Fruit fly (Drosophila melanogaster) whole organism, embryonic: ENCODE measurements around the gene CG7607.

Source experiments
- Asciz ChIP-seq: fragments of 200-800 bp; sonication (Bioruptor generic); optimal IDR thresholded peaks from 2 replicates; lab custom pipeline; 2017; ENCODE audit warnings: missing biosample characterization, mild to moderate bottlenecking, missing genetic modification characterization, missing genetic modification reagents
- CG10274 ChIP-seq: fragments of 200-800 bp; sonication (Bioruptor generic); optimal IDR thresholded peaks from 3 replicates; lab custom pipeline; 2017; ENCODE audit warnings: missing biosample characterization, mild to moderate bottlenecking, missing genetic modification characterization
- CG10654 ChIP-seq: fragments of 200-800 bp; sonication (Bioruptor generic); optimal IDR thresholded peaks from 2 replicates; lab custom pipeline; 2016; ENCODE audit warnings: missing biosample characterization, missing genetic modification characterization
- CG12659 ChIP-seq: fragments of 200-800 bp; sonication (Bioruptor generic); optimal IDR thresholded peaks from 3 replicates; lab custom pipeline; 2017; ENCODE audit warnings: mild to moderate bottlenecking, missing biosample characterization, missing genetic modification reagents, missing genetic modification characterization
- CG14667 ChIP-seq: fragments of 200-800 bp; sonication (Bioruptor generic); IDR thresholded peaks from 2 replicates; pipeline ENCODE4 v1.3.6; 2022; ENCODE audit warnings: missing biosample characterization, missing genetic modification characterization
- CG15011 ChIP-seq: fragments of 200-800 bp; sonication (Bioruptor generic); optimal IDR thresholded peaks from 3 replicates; lab custom pipeline; 2018; ENCODE audit warnings: missing biosample characterization, mild to moderate bottlenecking, missing genetic modification characterization
- CG17186 ChIP-seq: fragments of 200-800 bp; sonication (Bioruptor generic); optimal IDR thresholded peaks from 3 replicates; lab custom pipeline; 2017; ENCODE audit warnings: missing biosample characterization, missing genetic modification reagents, missing genetic modification characterization
- CG2120 ChIP-seq: fragments of 200-800 bp; sonication (Bioruptor generic); optimal IDR thresholded peaks from 3 replicates; lab custom pipeline; 2016; ENCODE audit warnings: missing biosample characterization, missing genetic modification characterization
- CG2712 ChIP-seq: fragments of 200-800 bp; optimal IDR thresholded peaks from 3 replicates; lab custom pipeline; 2019; ENCODE audit warnings: missing biosample characterization, mild to moderate bottlenecking, missing genetic modification characterization, moderate library complexity
- CG2889 ChIP-seq: fragments of 200-800 bp; sonication (Bioruptor generic); IDR thresholded peaks from 3 replicates; pipeline ENCODE4 v1.3.6; 2022; ENCODE audit warnings: missing biosample characterization, missing genetic modification characterization
- CG32767 ChIP-seq: fragments of 200-800 bp; sonication (Bioruptor generic); IDR thresholded peaks from 2 replicates; pipeline ENCODE4 v1.3.6; 2022; ENCODE audit warnings: missing biosample characterization, missing genetic modification characterization
- CG3281 ChIP-seq: fragments of 200-800 bp; sonication (Bioruptor generic); optimal IDR thresholded peaks from 3 replicates; lab custom pipeline; 2017; ENCODE audit warnings: missing biosample characterization, mild to moderate bottlenecking, missing genetic modification characterization
- CG3407 ChIP-seq: fragments of 200-800 bp; sonication (Bioruptor generic); optimal IDR thresholded peaks from 2 replicates; lab custom pipeline; 2018; ENCODE audit warnings: missing biosample characterization, mild to moderate bottlenecking, missing genetic modification characterization
- CG34224 ChIP-seq: fragments of 200-800 bp; sonication (Bioruptor generic); IDR thresholded peaks from 3 replicates; pipeline ENCODE4 v1.3.6; 2022; ENCODE audit warnings: missing biosample characterization, missing genetic modification characterization; ENCODE audit not compliant: partially characterized antibody
- CG6272 ChIP-seq: fragments of 200-800 bp; sonication (Bioruptor generic); IDR thresholded peaks from 2 replicates; pipeline ENCODE4 v1.3.6; 2022; ENCODE audit warnings: missing biosample characterization, missing genetic modification characterization
- CG7839 ChIP-seq: fragments of 200-800 bp; sonication (Bioruptor generic); optimal IDR thresholded peaks from 3 replicates; lab custom pipeline; 2018; ENCODE audit warnings: missing biosample characterization, mild to moderate bottlenecking, missing genetic modification characterization, moderate library complexity
- Elba2 ChIP-seq: fragments of 200-800 bp; sonication (Bioruptor generic); optimal IDR thresholded peaks from 3 replicates; lab custom pipeline; 2016; ENCODE audit warnings: missing biosample characterization, missing genetic modification characterization
- Gsc ChIP-seq: fragments of 200-800 bp; sonication (Bioruptor generic); IDR thresholded peaks from 2 replicates; pipeline ENCODE4 v1.3.6; 2022; ENCODE audit warnings: missing biosample characterization, missing genetic modification characterization
- H2.0 ChIP-seq: fragments of 200-800 bp; sonication (Bioruptor generic); IDR thresholded peaks from 2 replicates; pipeline ENCODE4 v1.3.6; 2022; ENCODE audit warnings: missing biosample characterization, missing genetic modification characterization
- Hr39 ChIP-seq: fragments of >200 bp; optimal IDR thresholded peaks from 2 replicates; lab custom pipeline; 2017
- Hsf ChIP-seq: fragments of 200-800 bp; sonication (Bioruptor generic); optimal IDR thresholded peaks from 3 replicates; lab custom pipeline; 2016; ENCODE audit warnings: missing biosample characterization, missing genetic modification characterization
- NC2α ChIP-seq: fragments of 200-800 bp; sonication (Bioruptor generic); optimal IDR thresholded peaks from 2 replicates; lab custom pipeline; 2016; ENCODE audit warnings: missing biosample characterization, missing genetic modification characterization
- Nf-YC ChIP-seq: fragments of 200-800 bp; optimal IDR thresholded peaks from 3 replicates; lab custom pipeline; 2019; ENCODE audit warnings: missing biosample characterization, mild to moderate bottlenecking, missing genetic modification characterization, moderate library complexity
- Pdp1 ChIP-seq, 2 experiments: fragments of 200-800 bp; sonication (Bioruptor generic); optimal IDR thresholded peaks; 3 replicates each; lab custom pipeline; 2016; ENCODE audit warnings: missing biosample characterization in 2 of 2, missing genetic modification characterization in 2 of 2, mild to moderate bottlenecking in 1 of 2, moderate library complexity in 1 of 2
- Sox102F ChIP-seq: fragments of 200-800 bp; sonication (Bioruptor generic); optimal IDR thresholded peaks from 2 replicates; lab custom pipeline; 2018; ENCODE audit warnings: missing biosample characterization, mild to moderate bottlenecking, missing genetic modification characterization, moderate library complexity
- Stat92E ChIP-seq, 3 experiments: fragments of >200 bp in 2 of 3; fragments of 200-800 bp in 1 of 3; sonication (Bioruptor generic) in 1 of 3; optimal IDR thresholded peaks; 2 replicates each; lab custom pipeline; 2017 to 2019; ENCODE audit warnings: missing biosample characterization in 3 of 3, missing genetic modification characterization in 3 of 3, mild to moderate bottlenecking in 1 of 3, moderate library complexity in 1 of 3
- amos ChIP-seq: fragments of 200-800 bp; sonication (Bioruptor generic); IDR thresholded peaks from 2 replicates; pipeline ENCODE4 v1.3.6; 2022; ENCODE audit warnings: missing biosample characterization, missing genetic modification characterization; ENCODE audit not compliant: partially characterized antibody
- ase ChIP-seq: fragments of 200-800 bp; sonication (Bioruptor generic); IDR thresholded peaks from 3 replicates; pipeline ENCODE4 v1.3.6; 2022; ENCODE audit warnings: missing biosample characterization, missing genetic modification characterization
- chif ChIP-seq, 2 experiments: fragments of 200-800 bp; sonication (Bioruptor generic); optimal IDR thresholded peaks; 3 replicates each; lab custom pipeline; 2016; ENCODE audit warnings: missing biosample characterization in 2 of 2, missing genetic modification characterization in 2 of 2
- danr ChIP-seq: fragments of 200-800 bp; sonication (Bioruptor generic); IDR thresholded peaks from 2 replicates; pipeline ENCODE4 v1.3.6; 2022; ENCODE audit warnings: missing biosample characterization, missing genetic modification characterization
- dimm ChIP-seq: fragments of 200-800 bp; sonication (Bioruptor generic); IDR thresholded peaks from 2 replicates; pipeline ENCODE4 v1.3.6; 2022; ENCODE audit warnings: missing biosample characterization, missing genetic modification characterization
- dpn ChIP-seq, 2 experiments: fragments of 200-800 bp; sonication (Bioruptor generic); optimal IDR thresholded peaks; 3 replicates each; lab custom pipeline; 2016; ENCODE audit warnings: missing biosample characterization in 2 of 2, missing genetic modification characterization in 2 of 2
- emc ChIP-seq: fragments of 200-800 bp; sonication (Bioruptor generic); optimal IDR thresholded peaks from 2 replicates; lab custom pipeline; 2016; ENCODE audit warnings: missing biosample characterization, missing genetic modification characterization
- en ChIP-seq: fragments of 200-800 bp; sonication (Bioruptor generic); optimal IDR thresholded peaks from 2 replicates; lab custom pipeline; 2016; ENCODE audit warnings: missing biosample characterization, missing genetic modification characterization
- gfzf ChIP-seq: fragments of 200-800 bp; sonication (Bioruptor generic); optimal IDR thresholded peaks from 2 replicates; lab custom pipeline; 2016; ENCODE audit warnings: missing biosample characterization, mild to moderate bottlenecking, missing genetic modification characterization, moderate library complexity
- jigr1 ChIP-seq: fragments of 200-800 bp; sonication (Bioruptor generic); IDR thresholded peaks from 3 replicates; pipeline ENCODE4 v1.3.6; 2022; ENCODE audit warnings: missing biosample characterization, missing genetic modification characterization
- kni ChIP-seq: fragments of 200-800 bp; sonication (Bioruptor generic); optimal IDR thresholded peaks from 3 replicates; lab custom pipeline; 2017; ENCODE audit warnings: mild to moderate bottlenecking, missing biosample characterization, missing genetic modification reagents, missing genetic modification characterization
- mld ChIP-seq: fragments of 200-800 bp; sonication (Bioruptor generic); IDR thresholded peaks from 3 replicates; pipeline ENCODE4 v1.3.6; 2022; ENCODE audit warnings: missing biosample characterization, missing genetic modification characterization; ENCODE audit not compliant: partially characterized antibody
- pfk ChIP-seq: fragments of 200-800 bp; sonication (Bioruptor generic); optimal IDR thresholded peaks from 2 replicates; lab custom pipeline; 2018; ENCODE audit warnings: missing biosample characterization, mild to moderate bottlenecking, missing genetic modification characterization, moderate library complexity
- phol ChIP-seq: fragments of 200-800 bp; sonication (Bioruptor generic); optimal IDR thresholded peaks from 3 replicates; lab custom pipeline; 2018; ENCODE audit warnings: missing biosample characterization, mild to moderate bottlenecking, missing genetic modification characterization, moderate library complexity
- pita ChIP-seq: fragments of 200-800 bp; sonication (Bioruptor generic); optimal IDR thresholded peaks from 2 replicates; lab custom pipeline; 2017; ENCODE audit warnings: missing biosample characterization, mild to moderate bottlenecking, missing genetic modification characterization
- pum ChIP-seq: fragments of 200-800 bp; sonication (Bioruptor generic); optimal IDR thresholded peaks from 2 replicates; lab custom pipeline; 2016; ENCODE audit warnings: missing biosample characterization, missing genetic modification characterization
- sima ChIP-seq: fragments of 200-800 bp; sonication (Bioruptor generic); optimal IDR thresholded peaks from 2 replicates; lab custom pipeline; 2016; ENCODE audit warnings: missing biosample characterization, missing genetic modification characterization
- tap ChIP-seq: fragments of 200-800 bp; optimal IDR thresholded peaks from 3 replicates; lab custom pipeline; 2019; ENCODE audit warnings: missing biosample characterization, mild to moderate bottlenecking, missing genetic modification characterization, moderate library complexity
- trem ChIP-seq: fragments of 200-800 bp; optimal IDR thresholded peaks from 3 replicates; lab custom pipeline; 2019; ENCODE audit warnings: missing biosample characterization, mild to moderate bottlenecking, missing genetic modification characterization, moderate library complexity
- vnd ChIP-seq: fragments of 200-800 bp; sonication (Bioruptor generic); IDR thresholded peaks from 3 replicates; pipeline ENCODE4 v1.3.6; 2022; ENCODE audit warnings: missing biosample characterization, missing genetic modification characterization; ENCODE audit not compliant: partially characterized antibody
- yki ChIP-seq: fragments of >200 bp; optimal IDR thresholded peaks from 3 replicates; lab custom pipeline; 2018

The CG7607 gene

DNA sequence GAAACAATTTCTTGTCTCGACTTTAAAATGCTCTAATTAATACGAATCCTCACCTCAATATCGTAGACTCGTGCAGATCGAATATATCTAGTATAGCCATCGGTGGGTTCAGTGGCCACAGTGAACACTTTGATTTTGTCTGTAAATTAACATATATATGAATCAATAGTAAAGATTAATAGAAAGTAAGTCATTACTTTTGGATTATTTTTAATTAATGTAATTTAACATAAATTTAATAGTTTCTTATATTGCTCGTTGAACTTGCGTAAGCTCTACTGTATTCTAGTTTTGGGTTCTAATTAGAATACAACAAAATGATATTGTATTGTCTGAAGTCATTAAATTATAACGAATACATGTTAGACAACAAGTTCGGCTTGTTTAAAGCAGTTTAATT lies 5.4 kb downstream of the CG7607 start (continued):
- no peak for TF ChIP-seq chif (GFP tag; optimal IDR thresholded peaks at IDR 0.05; lab: Kevin White, UChicago)

DNA sequence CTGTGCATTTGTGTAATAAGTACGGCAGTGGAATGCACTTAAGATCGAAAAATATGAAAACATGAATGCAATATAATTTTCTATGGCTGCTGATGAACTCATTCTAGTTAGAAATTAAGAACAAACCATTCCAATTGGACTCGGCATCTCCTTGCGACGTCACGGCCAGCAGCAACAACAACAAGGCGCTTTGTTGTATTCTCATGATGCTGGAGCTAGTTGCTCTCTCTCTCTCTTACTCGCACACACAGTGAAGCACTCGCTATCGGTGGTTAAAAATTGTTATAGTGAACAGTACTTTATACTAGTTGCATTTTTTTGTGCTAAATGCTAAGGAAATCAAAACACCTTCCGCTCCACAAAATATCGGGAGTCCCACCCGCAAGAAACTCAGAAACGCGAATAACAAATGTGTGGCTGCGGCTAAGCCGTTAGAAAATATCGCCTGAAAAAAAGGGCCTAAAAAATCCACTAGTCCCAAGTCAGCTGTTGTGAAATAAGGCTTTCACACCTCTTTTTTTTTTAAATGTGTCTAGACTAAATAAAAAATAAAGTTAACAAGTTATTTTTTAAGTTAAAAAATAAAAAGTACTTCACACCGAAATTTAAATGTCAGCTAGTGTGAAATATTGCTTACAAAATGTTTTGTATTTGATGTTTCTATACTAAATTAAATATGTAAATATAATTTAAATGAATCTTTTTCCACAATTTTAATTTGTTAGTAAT lies 6.4 kb downstream of the CG7607 start, which contains the start of gene Plod:
Plod (minus strand) TSS at position 409 of the 729 bp plus-strand sequence.
- peak; percentile 40 for TF ChIP-seq NC2α (GFP tag; lab: Kevin White, UChicago)
- peak in 1 of 2 experiments; percentile 61 for TF ChIP-seq Pdp1 (GFP tag; optimal IDR thresholded peaks at IDR 0.05; lab: Kevin White, UChicago)
- TF ChIP-seq CG32767 (GFP tag; lab: Robert Waterston, UW) = 0 out of 2 replicates have a peak, but pooled peaks have one; percentile 25
- TF ChIP-seq trem = peak; percentile 29
- no peak for TF ChIP-seq CG17186 (GFP tag; lab: Kevin White, UChicago)
- TF ChIP-seq Sox102F = peak; percentile 51
- TF ChIP-seq Asciz (GFP tag; lab: Kevin White, UChicago) = peak; percentile 15
- no peak for TF ChIP-seq Gsc (GFP tag; lab: Robert Waterston, UW)
- TF ChIP-seq CG3407 (GFP tag; lab: Kevin White, UChicago) = peak; percentile 29
- TF ChIP-seq CG10274 (GFP tag; lab: Kevin White, UChicago) = no peak
- no peak for TF ChIP-seq dimm (GFP tag; lab: Robert Waterston, UW)
- no peak for TF ChIP-seq H2.0
- no peak; the same call in 2 of the 3 replicates for TF ChIP-seq jigr1 (GFP tag; lab: Robert Waterston, UW)
- no peak for TF ChIP-seq en (GFP tag; lab: Kevin White, UChicago)
- no peak; the same call in 1 of the 2 replicates for TF ChIP-seq CG6272 (GFP tag; lab: Robert Waterston, UW)
- no peak for TF ChIP-seq mld (GFP tag; lab: Robert Waterston, UW)
- peak; percentile 42 for TF ChIP-seq Hsf (GFP tag; lab: Kevin White, UChicago)
- TF ChIP-seq CG12659 (GFP tag; lab: Kevin White, UChicago) = peak; percentile 75
- TF ChIP-seq CG2120 (GFP tag; lab: Kevin White, UChicago) = peak; percentile 66
- TF ChIP-seq ase (GFP tag; lab: Robert Waterston, UW) = no peak
- TF ChIP-seq CG15011 = no peak
- no peak for TF ChIP-seq kni (GFP tag; lab: Kevin White, UChicago)
- no peak for TF ChIP-seq CG14667 (GFP tag; lab: Robert Waterston, UW)
- TF ChIP-seq Elba2 (GFP tag; lab: Kevin White, UChicago) = no peak
- TF ChIP-seq yki (lab: Kevin White, UChicago) = no peak
- no peak for TF ChIP-seq Hr39 (lab: Kevin White, UChicago)
- no peak for TF ChIP-seq danr (GFP tag; lab: Robert Waterston, UW)
- TF ChIP-seq CG10654 = peak; percentile 23
- TF ChIP-seq amos (GFP tag; lab: Robert Waterston, UW) = peak; percentile 48; the same call in 1 of the 2 replicates
- peak; percentile 19 for TF ChIP-seq pfk
- TF ChIP-seq gfzf (GFP tag; lab: Kevin White, UChicago) = peak; percentile 93
- TF ChIP-seq CG2889 (GFP tag; lab: Robert Waterston, UW) = 0 out of 3 replicates have a peak, but pooled peaks have one; percentile 29
- TF ChIP-seq pita = no peak
- TF ChIP-seq CG34224 (GFP tag; lab: Robert Waterston, UW) = 0 out of 3 replicates have a peak, but pooled peaks have one; percentile 14
- peak; percentile 52 for TF ChIP-seq Nf-YC (tag; lab: Kevin White, UChicago)
- no peak for TF ChIP-seq sima (GFP tag; lab: Kevin White, UChicago)
- peak; percentile 46 for TF ChIP-seq CG3281
- no peak for TF ChIP-seq tap
- no peak for TF ChIP-seq emc (GFP tag; lab: Kevin White, UChicago)
- peak; percentile 65 for TF ChIP-seq CG7839 (tag; lab: Kevin White, UChicago)
- TF ChIP-seq vnd = no peak
- peak in 1 of 3 experiments; percentile 16 for TF ChIP-seq Stat92E (GFP tag; optimal IDR thresholded peaks at IDR 0.05; lab: Kevin White, UChicago)
- peak; percentile 46 to 47 for TF ChIP-seq dpn (GFP tag; optimal IDR thresholded peaks at IDR 0.05; lab: Kevin White, UChicago)
- TF ChIP-seq CG2712 (tag; lab: Kevin White, UChicago) = peak; percentile 72
- TF ChIP-seq pum (GFP tag; lab: Kevin White, UChicago) = no peak
- TF ChIP-seq phol (tag; lab: Kevin White, UChicago) = peak; percentile 62
